Worm (Caenorhabditis elegans) whole organism, midembryonic: ENCODE data around the gene emb-9.

Source experiments
- T22C8.4 ChIP-seq: fragments of 200-800 bp; sonication (Bioruptor generic); IDR thresholded peaks from 2 replicates; pipeline ENCODE4 v1.3.6; 2022; ENCODE audit warnings: missing genetic modification characterization, missing compliant biosample characterization
- cog-1 ChIP-seq: sonication (generic microtip); optimal IDR thresholded peaks from 2 replicates; lab custom pipeline; 2016; ENCODE audit warnings: missing genetic modification characterization, missing compliant biosample characterization
- flt-1 ChIP-seq: fragments of 200-800 bp; sonication (Bioruptor generic); IDR thresholded peaks from 2 replicates; pipeline ENCODE4 v1.3.6; 2022; ENCODE audit warnings: missing genetic modification characterization, missing compliant biosample characterization
- klf-2 ChIP-seq: fragments of 200-800 bp; sonication (Bioruptor generic); conservative IDR thresholded peaks from 2 replicates; pipeline ENCODE4 v1.3.6; 2022; ENCODE audit warnings: missing genetic modification reagents, missing genetic modification characterization, missing compliant biosample characterization
- ref-1 ChIP-seq: fragments of 200-800 bp; sonication (Bioruptor generic); conservative IDR thresholded peaks from 2 replicates; pipeline ENCODE4 v1.3.6; 2022; ENCODE audit warnings: missing genetic modification reagents, missing genetic modification characterization, missing compliant biosample characterization
- ztf-23 ChIP-seq: fragments of 200-800 bp; sonication (Bioruptor generic); IDR thresholded peaks from 2 replicates; pipeline ENCODE4 v1.3.6; 2022; ENCODE audit warnings: missing genetic modification reagents, missing genetic modification characterization, missing compliant biosample characterization
- ztf-29 ChIP-seq: fragments of 200-800 bp; sonication (Bioruptor generic); IDR thresholded peaks from 2 replicates; pipeline ENCODE4 v1.3.6; 2022; ENCODE audit warnings: missing genetic modification reagents, missing genetic modification characterization, missing compliant biosample characterization

DNA sequence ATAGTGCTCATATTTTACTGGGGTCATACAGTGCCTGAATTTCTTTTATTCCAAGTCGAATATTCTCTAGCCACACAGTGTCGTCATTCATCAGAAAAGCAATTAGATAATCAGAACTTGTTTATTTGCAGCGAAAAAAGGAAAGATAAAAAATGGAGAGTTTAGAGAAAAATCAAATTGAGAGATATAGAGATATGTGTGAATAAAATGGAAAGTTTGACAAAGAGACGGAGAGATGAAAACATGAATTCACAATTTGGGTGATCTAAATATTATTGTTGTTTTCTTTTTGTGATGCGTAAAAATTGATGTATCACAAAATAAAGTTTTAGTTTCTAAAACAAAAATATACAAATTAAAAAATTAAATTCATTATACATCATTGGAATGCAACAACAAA lies 43.6 kb downstream of the emb-9 start:
- TF ChIP-seq flt-1 (GFP tag; lab: Robert Waterston, UW) (no peak), ztf-29 (GFP tag; lab: Robert Waterston, UW) (no peak), klf-2 (no peak), ref-1 (GFP tag; lab: Robert Waterston, UW) (no peak), cog-1 (no peak), T22C8.4 (GFP tag; lab: Robert Waterston, UW) (no peak), ztf-23 (GFP tag; lab: Robert Waterston, UW) (no peak)
